Worm (Caenorhabditis elegans): ENCODE results near the gene nlp-68.

- TF ChIP-seq dpl-1 (GFP tag; optimal IDR thresholded peaks at IDR 0.05) (no peak), sptf-2 (GFP tag; optimal IDR thresholded peaks at IDR 0.05) (no peak), nfyb-1 (GFP tag; IDR thresholded peaks at IDR 0.05) (no peak), xnd-1 (tag; optimal IDR thresholded peaks at IDR 0.05) (no peak), repo-1 (tag; optimal IDR thresholded peaks at IDR 0.05) (no peak), ceh-100 (GFP tag; IDR thresholded peaks at IDR 0.05) (no peak), ceh-40 (GFP tag; IDR thresholded peaks at IDR 0.05) (no peak), ztf-18 (tag; optimal IDR thresholded peaks at IDR 0.05) (no peak), B0019.2 (GFP tag; conservative IDR thresholded peaks at IDR 0.05) (no peak)
These were observed 21.3 kb upstream of the nlp-68 start, which contains the start of gene rab-30 for ce11 chrIII:10560296-10560695.
